Worm (Caenorhabditis elegans) whole organism, early embryonic: ENCODE measurements around the gene ZK1127.3.

Experiments used
- B0310.2 ChIP-seq: sonication (generic microtip); optimal IDR thresholded peaks from 2 replicates; lab custom pipeline; 2016; ENCODE audit warnings: mild to moderate bottlenecking, missing genetic modification characterization, missing compliant biosample characterization
- F13C5.2 ChIP-seq: sonication (generic microtip); optimal IDR thresholded peaks from 2 replicates; lab custom pipeline; 2017; ENCODE audit warnings: mild to moderate bottlenecking, missing genetic modification characterization, inconsistent platforms, missing compliant biosample characterization
- aly-1 ChIP-seq: sonication (generic microtip); optimal IDR thresholded peaks from 2 replicates; lab custom pipeline; 2016; ENCODE audit warnings: missing genetic modification characterization, missing compliant biosample characterization
- ama-1 ChIP-seq: fragments of 150-350 bp; optimal IDR thresholded peaks from 2 replicates; lab custom pipeline; 2014
- ceh-13 ChIP-seq: fragments of 200-800 bp; sonication (Bioruptor generic); optimal IDR thresholded peaks from 2 replicates; lab custom pipeline; 2018; ENCODE audit warnings: mild to moderate bottlenecking, missing genetic modification characterization, missing compliant biosample characterization
- ceh-36 ChIP-seq: sonication (generic microtip); optimal IDR thresholded peaks from 2 replicates; lab custom pipeline; 2016; ENCODE audit warnings: missing genetic modification characterization, inconsistent platforms, missing compliant biosample characterization
- ets-7 ChIP-seq: sonication (generic microtip); optimal IDR thresholded peaks from 2 replicates; lab custom pipeline; 2016; ENCODE audit warnings: missing genotype, missing genetic modification characterization, missing compliant biosample characterization
- flt-1 ChIP-seq: fragments of 200-800 bp; sonication (Bioruptor generic); IDR thresholded peaks from 2 replicates; pipeline ENCODE4 v1.3.6; 2022; ENCODE audit warnings: missing genetic modification characterization, missing compliant biosample characterization
- hmbx-1 ChIP-seq: sonication (generic microtip); optimal IDR thresholded peaks from 2 replicates; lab custom pipeline; 2016; ENCODE audit warnings: mild to moderate bottlenecking, missing genetic modification characterization, missing compliant biosample characterization
- hmg-4 ChIP-seq: fragments of 200-800 bp; sonication (Bioruptor generic); optimal IDR thresholded peaks from 2 replicates; lab custom pipeline; 2018; ENCODE audit warnings: mild to moderate bottlenecking, missing genetic modification characterization, missing compliant biosample characterization
- hnd-1 ChIP-seq: sonication (generic microtip); optimal IDR thresholded peaks from 2 replicates; lab custom pipeline; 2016; ENCODE audit warnings: missing genetic modification characterization, missing compliant biosample characterization
- pes-1 ChIP-seq: fragments of 200-800 bp; sonication (Bioruptor generic); IDR thresholded peaks from 2 replicates; pipeline ENCODE4 v1.3.6; 2022; ENCODE audit warnings: missing genetic modification reagents, missing genetic modification characterization, missing compliant biosample characterization
- scrt-1 ChIP-seq: fragments of 200-800 bp; sonication (Bioruptor generic); IDR thresholded peaks from 2 replicates; pipeline ENCODE4 v1.3.6; 2022; ENCODE audit warnings: missing genetic modification characterization, missing compliant biosample characterization
- sea-1 ChIP-seq: fragments of 200-800 bp; sonication (Bioruptor generic); conservative IDR thresholded peaks from 2 replicates; pipeline ENCODE4 v1.3.6; 2022; ENCODE audit warnings: missing genetic modification characterization, missing compliant biosample characterization
- tbx-11 ChIP-seq: fragments of 200-800 bp; sonication (Bioruptor generic); IDR thresholded peaks from 2 replicates; pipeline ENCODE4 v1.3.6; 2022; ENCODE audit warnings: missing genetic modification characterization, missing compliant biosample characterization
- tbx-37 ChIP-seq: fragments of 200-800 bp; sonication (Bioruptor generic); conservative IDR thresholded peaks from 2 replicates; pipeline ENCODE4 v1.3.6; 2022; ENCODE audit warnings: missing genetic modification reagents, missing genetic modification characterization, missing compliant biosample characterization
- tra-4 ChIP-seq: sonication (generic microtip); optimal IDR thresholded peaks from 2 replicates; lab custom pipeline; 2017; ENCODE audit warnings: missing genetic modification characterization, missing compliant biosample characterization

The ZK1127.3 gene

ce11 chrII:7057860-7058259 lies 2.8 kb downstream of the ZK1127.3 start, which contains the start of gene cth-2:
Gene cth-2, minus strand, starts transcription at chrII:7057960.
- TF ChIP-seq flt-1 (GFP tag; lab: Robert Waterston, UW) (no peak), hnd-1 (tag; lab: Kevin White, UChicago) (no peak), ceh-36 (tag; lab: Kevin White, UChicago) (no peak), tbx-37 (GFP tag; lab: Robert Waterston, UW) (no peak), ceh-13 (GFP tag; lab: Kevin White, UChicago) (no peak), ama-1 (lab: Kevin White, UChicago) (no peak), hmbx-1 (tag; lab: Kevin White, UChicago) (no peak), scrt-1 (GFP tag; lab: Robert Waterston, UW) (no peak), aly-1 (tag; lab: Kevin White, UChicago) (no peak), F13C5.2 (tag; lab: Kevin White, UChicago) (no peak), B0310.2 (tag; lab: Kevin White, UChicago) (no peak), sea-1 (GFP tag; lab: Robert Waterston, UW) (no peak)

ce11 chrII:7059274-7059757 lies 4.2 kb downstream of the ZK1127.3 start:
- TF ChIP-seq tra-4 (tag; lab: Kevin White, UChicago) = no peak
- no peak for TF ChIP-seq ceh-13 (GFP tag; lab: Kevin White, UChicago)

- TF ChIP-seq ceh-36 (tag; lab: Kevin White, UChicago) (no peak), tra-4 (tag; lab: Kevin White, UChicago) (no peak), sea-1 (GFP tag; lab: Robert Waterston, UW) (no peak)
These were observed 5.1 kb downstream of the ZK1127.3 start for ce11 chrII:7060202-7060601.

ce11 chrII:7060791-7061190 lies 5.7 kb downstream of the ZK1127.3 start:
- TF ChIP-seq ama-1 (lab: Kevin White, UChicago) (no peak), tra-4 (tag; lab: Kevin White, UChicago) (no peak), flt-1 (GFP tag; lab: Robert Waterston, UW) (no peak), scrt-1 (GFP tag; lab: Robert Waterston, UW) (no peak), ceh-36 (tag; lab: Kevin White, UChicago) (no peak), ets-7 (tag; lab: Kevin White, UChicago) (no peak), hnd-1 (tag; lab: Kevin White, UChicago) (no peak), hmg-4 (GFP tag; lab: Kevin White, UChicago) (no peak), ceh-13 (GFP tag; lab: Kevin White, UChicago) (no peak), aly-1 (tag; lab: Kevin White, UChicago) (no peak), F13C5.2 (tag; lab: Kevin White, UChicago) (no peak), pes-1 (GFP tag; lab: Robert Waterston, UW) (no peak), B0310.2 (tag; lab: Kevin White, UChicago) (no peak), sea-1 (GFP tag; lab: Robert Waterston, UW) (no peak)

ce11 chrII:7061730-7062129 lies 6.6 kb downstream of the ZK1127.3 start, which contains the start of gene acs-6:
Gene acs-6, plus strand, starts transcription at chrII:7062030.
- TF ChIP-seq hnd-1 (tag; lab: Kevin White, UChicago) (no peak), aly-1 (tag; lab: Kevin White, UChicago) (no peak), sea-1 (GFP tag; lab: Robert Waterston, UW) (no peak), scrt-1 (GFP tag; lab: Robert Waterston, UW) (no peak), B0310.2 (tag; lab: Kevin White, UChicago) (no peak), tra-4 (tag; lab: Kevin White, UChicago) (no peak)

- TF ChIP-seq ceh-13 (GFP tag; lab: Kevin White, UChicago) (no peak), tbx-37 (GFP tag; lab: Robert Waterston, UW) (no peak), ceh-36 (tag; lab: Kevin White, UChicago) (no peak), sea-1 (GFP tag; lab: Robert Waterston, UW) (no peak)
These were observed 10.3 kb downstream of the ZK1127.3 start, which contains the start of gene nos-2 for ce11 chrII:7065391-7065790. Gene nos-2, plus strand, starts transcription at chrII:7065618.

- no peak for TF ChIP-seq scrt-1 (GFP tag; lab: Robert Waterston, UW)
- no peak for TF ChIP-seq sea-1 (GFP tag; lab: Robert Waterston, UW)
- no peak for TF ChIP-seq pes-1 (GFP tag; lab: Robert Waterston, UW)
- TF ChIP-seq flt-1 (GFP tag; lab: Robert Waterston, UW) = no peak
- no peak for TF ChIP-seq ceh-13 (GFP tag; lab: Kevin White, UChicago)
These were observed 14.8 kb downstream of the ZK1127.3 start, which contains the start of gene him-14 for ce11 chrII:7069866-7070265. Gene him-14, minus strand, starts transcription at chrII:7069966.

ce11 chrII:7070434-7070833 lies 15.3 kb downstream of the ZK1127.3 start:
- TF ChIP-seq ceh-36 (tag; lab: Kevin White, UChicago) (no peak), tbx-11 (GFP tag; lab: Robert Waterston, UW) (no peak), flt-1 (GFP tag; lab: Robert Waterston, UW) (no peak), pes-1 (GFP tag; lab: Robert Waterston, UW) (no peak), ama-1 (lab: Kevin White, UChicago) (no peak)

ce11 chrII:7072315-7072589 lies 17.2 kb downstream of the ZK1127.3 start, which contains the start of gene kars-1:
Gene kars-1, minus strand, starts transcription at chrII:7072415.
- TF ChIP-seq B0310.2 (tag; lab: Kevin White, UChicago) = no peak
- TF ChIP-seq hmg-4 (GFP tag; lab: Kevin White, UChicago) = no peak
- no peak for TF ChIP-seq F13C5.2 (tag; lab: Kevin White, UChicago)
- no peak for TF ChIP-seq tbx-37 (GFP tag; lab: Robert Waterston, UW)
- TF ChIP-seq flt-1 (GFP tag; lab: Robert Waterston, UW) = no peak
- TF ChIP-seq aly-1 (tag; lab: Kevin White, UChicago) = no peak
- TF ChIP-seq sea-1 (GFP tag; lab: Robert Waterston, UW) = no peak
- no peak for TF ChIP-seq hmbx-1 (tag; lab: Kevin White, UChicago)
- no peak for TF ChIP-seq scrt-1 (GFP tag; lab: Robert Waterston, UW)
- TF ChIP-seq hnd-1 (tag; lab: Kevin White, UChicago) = no peak
- no peak for TF ChIP-seq ceh-36 (tag; lab: Kevin White, UChicago)
- no peak for TF ChIP-seq ets-7 (tag; lab: Kevin White, UChicago)
- TF ChIP-seq pes-1 (GFP tag; lab: Robert Waterston, UW) = no peak
- TF ChIP-seq ama-1 (lab: Kevin White, UChicago) = no peak
